Worm (Caenorhabditis elegans) whole organism, midembryonic: ENCODE data around the gene spig-4.

Experiments
- T22C8.4 ChIP-seq: fragments of 200-800 bp; sonication (Bioruptor generic); IDR thresholded peaks from 2 replicates; pipeline ENCODE4 v1.3.6; 2022; ENCODE audit warnings: missing genetic modification characterization, missing compliant biosample characterization
- cog-1 ChIP-seq: sonication (generic microtip); optimal IDR thresholded peaks from 2 replicates; lab custom pipeline; 2016; ENCODE audit warnings: missing genetic modification characterization, missing compliant biosample characterization
- flt-1 ChIP-seq: fragments of 200-800 bp; sonication (Bioruptor generic); IDR thresholded peaks from 2 replicates; pipeline ENCODE4 v1.3.6; 2022; ENCODE audit warnings: missing genetic modification characterization, missing compliant biosample characterization
- klf-2 ChIP-seq: fragments of 200-800 bp; sonication (Bioruptor generic); conservative IDR thresholded peaks from 2 replicates; pipeline ENCODE4 v1.3.6; 2022; ENCODE audit warnings: missing genetic modification reagents, missing genetic modification characterization, missing compliant biosample characterization
- med-1 ChIP-seq: sonication (generic microtip); optimal IDR thresholded peaks from 2 replicates; lab custom pipeline; 2017; ENCODE audit warnings: missing genetic modification characterization, mild to moderate bottlenecking, missing compliant biosample characterization, antibody characterized with exemption, missing genetic modification reagents; ENCODE audit not compliant: insufficient read depth
- ref-1 ChIP-seq: fragments of 200-800 bp; sonication (Bioruptor generic); conservative IDR thresholded peaks from 2 replicates; pipeline ENCODE4 v1.3.6; 2022; ENCODE audit warnings: missing genetic modification reagents, missing genetic modification characterization, missing compliant biosample characterization
- tab-1 ChIP-seq: fragments of 200-800 bp; sonication (Bioruptor generic); IDR thresholded peaks from 2 replicates; pipeline ENCODE4 v1.3.6; 2022; ENCODE audit warnings: missing genetic modification characterization, missing compliant biosample characterization
- ztf-23 ChIP-seq: fragments of 200-800 bp; sonication (Bioruptor generic); IDR thresholded peaks from 2 replicates; pipeline ENCODE4 v1.3.6; 2022; ENCODE audit warnings: missing genetic modification reagents, missing genetic modification characterization, missing compliant biosample characterization
- ztf-29 ChIP-seq: fragments of 200-800 bp; sonication (Bioruptor generic); IDR thresholded peaks from 2 replicates; pipeline ENCODE4 v1.3.6; 2022; ENCODE audit warnings: missing genetic modification reagents, missing genetic modification characterization, missing compliant biosample characterization

DNA sequence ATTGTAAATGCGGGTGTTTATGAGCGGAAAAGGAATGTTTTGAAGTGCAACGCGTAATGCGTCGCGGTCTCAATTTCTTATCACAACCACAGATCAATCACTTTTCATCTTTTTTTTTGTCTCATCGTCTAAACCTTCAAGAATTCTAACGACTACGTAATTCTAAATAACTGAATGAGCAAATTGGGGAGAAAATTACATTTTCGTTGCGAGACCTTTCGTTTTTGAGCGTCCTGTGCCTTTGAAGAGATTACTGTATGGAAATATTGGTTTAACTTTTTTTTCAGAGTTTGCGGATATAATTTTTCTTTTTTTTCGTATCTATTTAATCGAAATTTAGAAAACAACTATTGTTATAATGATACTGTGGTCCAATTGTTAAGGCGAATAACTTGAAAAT is 43.8 kb upstream of the spig-4 start:
- no peak for TF ChIP-seq flt-1
- no peak for TF ChIP-seq cog-1
- no peak for TF ChIP-seq med-1
- no peak for TF ChIP-seq ref-1
- TF ChIP-seq tab-1 (GFP tag; lab: Robert Waterston, UW): no peak
- TF ChIP-seq T22C8.4: no peak
- TF ChIP-seq ztf-29 (GFP tag; lab: Robert Waterston, UW): no peak
- no peak for TF ChIP-seq klf-2
- no peak for TF ChIP-seq ztf-23 (GFP tag; lab: Robert Waterston, UW)
